Fruit fly (Drosophila melanogaster): ENCODE data around the gene Fie.
A peak's percentile ranks its signal among the peaks of the same experiment; 100 is the strongest.

The Fie gene

DNA sequence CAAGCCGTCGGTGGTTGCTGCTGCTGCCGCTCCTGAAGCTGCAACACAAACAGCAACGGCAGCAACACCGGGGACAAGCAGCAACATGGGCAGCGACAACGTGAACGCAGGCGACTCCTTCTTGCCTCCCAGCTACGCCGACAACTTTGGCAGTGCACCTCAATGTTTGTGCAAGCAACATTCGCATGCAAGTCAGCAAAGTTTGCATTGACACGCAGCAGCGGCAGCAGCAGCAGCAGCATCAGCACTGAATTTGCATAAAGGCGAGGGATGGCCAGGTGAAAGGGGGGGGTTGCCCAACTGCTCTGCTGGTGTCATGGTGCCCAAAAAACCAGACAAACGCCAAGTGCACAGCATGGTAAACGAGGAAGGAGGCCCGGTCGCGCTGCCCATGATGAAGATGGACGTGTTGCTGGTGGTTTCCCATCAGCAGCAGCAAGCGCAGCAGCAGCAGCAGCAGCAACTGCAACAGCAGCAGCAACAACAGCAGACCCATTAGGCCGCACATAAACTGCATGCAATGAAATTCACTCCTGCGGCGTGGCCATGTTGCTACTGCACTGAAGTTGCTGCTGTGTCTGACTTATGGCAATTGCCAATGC is 27.0 kb upstream of the Fie start:
- TF ChIP-seq CG8478 (optimal IDR thresholded peaks at IDR 0.05) (no peak), CTCF (optimal IDR thresholded peaks at IDR 0.05) (no peak)

DNA sequence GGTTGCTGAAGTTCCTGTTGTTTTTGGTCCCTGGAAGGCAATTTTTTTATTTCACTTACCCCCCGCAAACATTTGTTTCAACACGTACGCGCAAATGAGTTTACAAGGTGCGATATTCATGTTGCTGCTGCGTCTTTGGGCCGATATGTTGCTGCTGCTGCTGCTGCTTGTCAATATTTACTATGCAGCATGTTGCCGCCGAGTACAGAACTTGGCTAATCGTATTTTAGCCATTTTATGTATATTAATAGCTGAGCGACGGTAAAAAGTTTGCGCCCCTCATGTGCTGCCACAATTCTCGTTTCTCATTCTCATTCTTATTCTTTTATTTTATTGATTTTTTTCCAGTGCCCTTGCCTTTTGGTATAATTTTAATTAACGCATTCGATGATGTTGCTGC is 25.9 kb upstream of the Fie start:
- TF ChIP-seq CTCF (optimal IDR thresholded peaks at IDR 0.05) = no peak
- no peak for TF ChIP-seq CG8478 (optimal IDR thresholded peaks at IDR 0.05)

dm6 chr3L:3868014-3868413 is 24.4 kb upstream of the Fie start:
- TF ChIP-seq CG8478 (optimal IDR thresholded peaks at IDR 0.05) (no peak), CTCF (optimal IDR thresholded peaks at IDR 0.05) (no peak)

dm6 chr3L:3871284-3871683 is 21.1 kb upstream of the Fie start:
- TF ChIP-seq CTCF (optimal IDR thresholded peaks at IDR 0.05) (no peak), CG8478 (optimal IDR thresholded peaks at IDR 0.05) (no peak)

dm6 chr3L:3873094-3873493 is 19.3 kb upstream of the Fie start:
- no peak for TF ChIP-seq CTCF (optimal IDR thresholded peaks at IDR 0.05)
- TF ChIP-seq CG8478 (optimal IDR thresholded peaks at IDR 0.05) = no peak

- TF ChIP-seq CTCF (optimal IDR thresholded peaks at IDR 0.05) = no peak
- no peak for TF ChIP-seq CG8478 (optimal IDR thresholded peaks at IDR 0.05)
Measured at dm6 chr3L:3875004-3875403, 17.4 kb upstream of the Fie start.

dm6 chr3L:3875996-3876395 is 16.4 kb upstream of the Fie start:
- no peak for TF ChIP-seq CG8478 (optimal IDR thresholded peaks at IDR 0.05)
- no peak for TF ChIP-seq CTCF (optimal IDR thresholded peaks at IDR 0.05)

- TF ChIP-seq CG8478 (optimal IDR thresholded peaks at IDR 0.05) = no peak
- TF ChIP-seq CTCF (optimal IDR thresholded peaks at IDR 0.05) = no peak
Measured at dm6 chr3L:3876861-3877260, 15.5 kb upstream of the Fie start.

- no peak for TF ChIP-seq CG8478 (optimal IDR thresholded peaks at IDR 0.05)
- TF ChIP-seq CTCF (optimal IDR thresholded peaks at IDR 0.05) = no peak
Measured at dm6 chr3L:3878734-3879310, 13.6 kb upstream of the Fie start.

- TF ChIP-seq CTCF (optimal IDR thresholded peaks at IDR 0.05) = no peak
- no peak for TF ChIP-seq CG8478 (optimal IDR thresholded peaks at IDR 0.05)
Measured at dm6 chr3L:3882046-3882445, 10.3 kb upstream of the Fie start.

DNA sequence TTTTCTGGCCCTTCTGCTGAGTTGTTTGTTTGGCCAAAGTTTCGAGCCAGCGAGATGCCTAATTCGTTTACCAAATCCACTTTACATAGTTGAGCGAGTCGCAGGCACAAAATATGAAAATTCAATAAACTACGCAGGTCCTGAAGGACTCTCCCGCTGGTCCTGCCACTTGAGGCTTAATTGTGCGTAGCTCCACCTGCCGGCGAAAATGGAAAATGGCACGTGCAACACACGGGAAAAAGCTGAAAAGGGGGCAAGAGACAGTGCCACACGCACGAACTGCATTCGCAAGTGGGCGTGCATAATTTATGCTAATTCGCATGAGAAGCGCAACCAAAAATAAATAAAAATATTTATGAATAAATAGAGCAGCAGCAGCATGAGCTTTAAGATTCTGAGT is 6.4 kb upstream of the Fie start:
- TF ChIP-seq CG8478 (optimal IDR thresholded peaks at IDR 0.05) = no peak
- TF ChIP-seq CTCF (optimal IDR thresholded peaks at IDR 0.05) = peak; percentile 60 to 64

dm6 chr3L:3887392-3887791 is 5.0 kb upstream of the Fie start:
- TF ChIP-seq CG8478 (optimal IDR thresholded peaks at IDR 0.05) (no peak), CTCF (optimal IDR thresholded peaks at IDR 0.05) (no peak)

DNA sequence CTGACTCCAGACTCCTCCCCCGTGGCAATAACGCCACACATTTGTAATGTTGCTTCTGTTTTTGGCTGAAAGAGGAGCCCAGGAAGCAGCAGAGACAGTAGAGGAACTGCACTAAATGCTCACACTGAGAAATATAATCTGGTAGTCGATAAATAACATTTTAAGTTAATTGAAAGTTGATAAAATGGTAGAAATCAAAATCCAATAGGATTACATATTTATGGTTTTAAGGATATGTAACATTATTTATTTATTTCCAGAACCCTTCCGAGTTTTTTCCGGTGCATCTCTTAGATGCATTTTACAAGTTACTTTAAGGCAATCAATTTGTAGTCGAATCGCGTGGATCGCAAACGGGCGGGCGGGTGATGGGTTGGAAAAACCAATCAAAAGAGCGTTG is 1.5 kb upstream of the Fie start:
- TF ChIP-seq CTCF (optimal IDR thresholded peaks at IDR 0.05) (no peak), CG8478 (optimal IDR thresholded peaks at IDR 0.05) (no peak)

DNA sequence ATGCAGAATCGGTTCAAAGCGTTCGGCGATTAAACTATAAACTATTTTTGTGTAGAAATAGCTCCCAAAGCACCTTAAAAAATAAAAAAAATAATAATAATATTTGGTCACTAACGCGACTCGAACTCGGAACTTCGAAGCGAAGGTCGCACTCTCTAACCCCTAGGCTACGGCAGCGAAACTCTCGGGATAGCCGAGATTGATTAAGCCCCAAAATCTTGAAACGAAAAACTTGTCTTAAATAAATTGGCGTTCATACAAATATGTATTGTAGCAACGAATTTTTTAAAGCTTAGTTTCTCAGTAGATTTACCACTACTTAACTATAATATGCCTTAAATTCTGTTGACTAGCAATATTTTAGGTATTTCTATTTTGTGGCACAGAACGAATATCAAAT is 2.0 kb downstream of the Fie start:
- TF ChIP-seq CG8478 (optimal IDR thresholded peaks at IDR 0.05) (no peak), CTCF (optimal IDR thresholded peaks at IDR 0.05) (no peak)

DNA sequence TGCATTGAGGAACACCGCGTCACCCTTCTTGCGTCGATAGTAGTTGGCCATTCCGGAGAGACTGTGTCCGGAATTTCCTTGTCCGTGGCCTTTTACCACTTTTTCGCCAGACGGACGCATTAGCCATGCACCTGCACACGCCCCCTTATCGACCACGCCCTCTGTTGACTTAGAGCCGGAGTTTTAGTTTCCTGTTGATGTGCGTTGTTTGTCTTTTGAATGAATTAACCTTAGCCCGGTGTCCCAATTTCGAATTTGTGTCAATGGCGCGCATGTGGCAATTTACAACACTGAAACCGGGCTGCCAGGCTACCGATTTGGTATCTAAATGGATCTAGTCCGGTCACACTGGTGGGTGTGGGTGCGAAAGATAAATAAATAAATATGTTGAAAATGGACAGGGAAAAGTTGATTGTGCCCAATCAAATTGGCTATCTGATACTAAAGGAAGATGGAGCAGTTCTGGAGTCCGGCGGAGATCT is 4.2 kb downstream of the Fie start, which contains the start of the genes Gr63a and Lamtor4:
TSS of gene Gr63a (minus strand) at position 51 of the 482 bp plus-strand sequence.
TSS of gene Lamtor4 (plus strand) at position 348 of the 482 bp plus-strand sequence.
- no peak for TF ChIP-seq CG8478 (optimal IDR thresholded peaks at IDR 0.05)
- peak in 1 of 2 experiments; percentile 1 for TF ChIP-seq CTCF (optimal IDR thresholded peaks at IDR 0.05)

DNA sequence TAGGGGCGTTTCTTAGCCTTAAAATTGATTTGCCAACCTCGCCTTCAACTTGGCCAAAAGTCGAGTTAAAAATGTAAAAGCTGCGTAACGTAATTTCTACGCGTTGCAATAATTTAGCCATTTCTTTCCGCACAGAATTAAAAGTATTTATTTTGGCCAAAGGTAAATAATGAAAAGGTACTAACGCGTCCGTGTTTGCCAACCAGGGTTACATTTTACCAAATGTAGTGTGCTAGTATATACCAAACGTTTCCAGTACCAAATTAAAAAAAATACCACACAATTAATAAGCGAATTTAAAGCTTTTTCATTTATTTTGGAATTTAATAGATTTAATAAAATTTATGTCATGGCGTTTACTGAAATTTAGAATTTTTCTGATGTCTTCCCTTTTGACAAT is 6.6 kb downstream of the Fie start, which contains the start of gene Ccz1:
TSS of gene Ccz1 (minus strand) at position 179 of the 400 bp plus-strand sequence.
- TF ChIP-seq CG8478 (optimal IDR thresholded peaks at IDR 0.05) (no peak), CTCF (optimal IDR thresholded peaks at IDR 0.05) (no peak)
